Fruit fly (Drosophila melanogaster): ENCODE results near the gene InR.

InR gene

dm6 chr3R:21642301-21642700 lies 23.2 kb upstream of the InR start:
- TF ChIP-seq pan (optimal IDR thresholded peaks at IDR 0.05): no peak
- no peak for TF ChIP-seq CG8478 (optimal IDR thresholded peaks at IDR 0.05)
- no peak for TF ChIP-seq usp (GFP tag; optimal IDR thresholded peaks at IDR 0.05)
- no peak for TF ChIP-seq EcR (GFP tag; optimal IDR thresholded peaks at IDR 0.05)
- no peak for TF ChIP-seq psq (optimal IDR thresholded peaks at IDR 0.05)
- TF ChIP-seq Dll (optimal IDR thresholded peaks at IDR 0.05): no peak

dm6 chr3R:21641517-21642137 lies 22.5 kb upstream of the InR start:
- TF ChIP-seq CG8478 (optimal IDR thresholded peaks at IDR 0.05) (no peak), pan (optimal IDR thresholded peaks at IDR 0.05) (no peak), Dll (optimal IDR thresholded peaks at IDR 0.05) (no peak), usp (GFP tag; optimal IDR thresholded peaks at IDR 0.05) (no peak), EcR (GFP tag; optimal IDR thresholded peaks at IDR 0.05) (no peak), psq (optimal IDR thresholded peaks at IDR 0.05) (no peak)

dm6 chr3R:21640337-21640994 lies 21.3 kb upstream of the InR start:
- TF ChIP-seq CG8478 (optimal IDR thresholded peaks at IDR 0.05) (no peak), EcR (GFP tag; optimal IDR thresholded peaks at IDR 0.05) (no peak), Dll (optimal IDR thresholded peaks at IDR 0.05) (no peak), usp (GFP tag; optimal IDR thresholded peaks at IDR 0.05) (no peak), psq (optimal IDR thresholded peaks at IDR 0.05) (no peak), pan (optimal IDR thresholded peaks at IDR 0.05) (no peak)

- TF ChIP-seq usp (GFP tag; optimal IDR thresholded peaks at IDR 0.05): no peak
- TF ChIP-seq EcR (GFP tag; optimal IDR thresholded peaks at IDR 0.05): no peak
- no peak for TF ChIP-seq CG8478 (optimal IDR thresholded peaks at IDR 0.05)
- no peak for TF ChIP-seq pan (optimal IDR thresholded peaks at IDR 0.05)
- TF ChIP-seq psq (optimal IDR thresholded peaks at IDR 0.05): no peak
- no peak for TF ChIP-seq Dll (optimal IDR thresholded peaks at IDR 0.05)
These were observed 19.3 kb upstream of the InR start for dm6 chr3R:21638437-21638836.

- TF ChIP-seq EcR (GFP tag; optimal IDR thresholded peaks at IDR 0.05): peak in 1 of 2 experiments; percentile 47
- TF ChIP-seq psq (optimal IDR thresholded peaks at IDR 0.05): no peak
These were observed 17.9 kb upstream of the InR start for dm6 chr3R:21636867-21637481.

- TF ChIP-seq usp (GFP tag; optimal IDR thresholded peaks at IDR 0.05) (no peak), psq (optimal IDR thresholded peaks at IDR 0.05) (no peak), CG8478 (optimal IDR thresholded peaks at IDR 0.05) (no peak)
These were observed 17.0 kb upstream of the InR start for dm6 chr3R:21635975-21636678.

DNA sequence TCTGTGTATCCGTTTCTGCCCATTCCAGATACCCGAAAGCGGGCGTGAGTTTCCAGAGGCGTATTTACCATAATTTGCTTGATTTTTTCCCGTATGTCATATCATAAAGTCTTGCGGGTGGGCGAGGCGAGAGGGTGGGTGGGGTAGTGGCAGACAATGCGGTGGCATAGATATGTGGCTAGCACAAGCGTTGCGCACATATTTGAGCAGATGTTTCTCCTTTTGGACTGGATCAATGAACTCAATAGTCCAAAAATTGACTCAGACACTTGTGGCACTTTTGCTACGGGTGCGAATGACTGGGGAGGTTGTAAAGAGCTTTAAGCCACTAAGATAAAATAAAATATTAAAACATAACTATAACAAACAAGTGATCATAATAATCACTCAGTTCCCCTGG lies 16.1 kb upstream of the InR start:
- TF ChIP-seq pan (optimal IDR thresholded peaks at IDR 0.05) (no peak), Dll (optimal IDR thresholded peaks at IDR 0.05) (no peak), CG8478 (optimal IDR thresholded peaks at IDR 0.05) (no peak)

dm6 chr3R:21634644-21635043 lies 15.5 kb upstream of the InR start:
- no peak for TF ChIP-seq pan (optimal IDR thresholded peaks at IDR 0.05)
- TF ChIP-seq EcR (GFP tag; optimal IDR thresholded peaks at IDR 0.05): no peak
- TF ChIP-seq CG8478 (optimal IDR thresholded peaks at IDR 0.05): no peak
- no peak for TF ChIP-seq Dll (optimal IDR thresholded peaks at IDR 0.05)
- TF ChIP-seq psq (optimal IDR thresholded peaks at IDR 0.05): no peak
- TF ChIP-seq usp (GFP tag; optimal IDR thresholded peaks at IDR 0.05): no peak

DNA sequence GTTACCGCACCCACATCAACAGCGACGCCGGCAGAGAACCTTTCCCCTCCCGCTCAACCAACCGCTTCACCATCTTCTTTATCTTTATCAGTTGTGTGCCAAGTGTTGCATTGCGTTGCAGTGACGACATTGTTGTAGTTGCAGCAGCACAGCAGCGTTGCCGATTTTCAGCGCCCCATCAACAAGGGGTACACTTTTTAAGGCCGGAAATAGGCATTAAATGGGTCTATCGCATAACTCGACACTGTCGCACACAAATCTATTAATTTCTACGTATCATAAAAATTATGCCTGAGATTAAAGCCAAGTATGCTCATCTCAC lies 14.6 kb upstream of the InR start:
- TF ChIP-seq usp (GFP tag; optimal IDR thresholded peaks at IDR 0.05) (no peak), EcR (GFP tag; optimal IDR thresholded peaks at IDR 0.05) (no peak), Dll (optimal IDR thresholded peaks at IDR 0.05) (no peak), CG8478 (optimal IDR thresholded peaks at IDR 0.05) (no peak), psq (optimal IDR thresholded peaks at IDR 0.05) (no peak), pan (optimal IDR thresholded peaks at IDR 0.05) (no peak)

DNA sequence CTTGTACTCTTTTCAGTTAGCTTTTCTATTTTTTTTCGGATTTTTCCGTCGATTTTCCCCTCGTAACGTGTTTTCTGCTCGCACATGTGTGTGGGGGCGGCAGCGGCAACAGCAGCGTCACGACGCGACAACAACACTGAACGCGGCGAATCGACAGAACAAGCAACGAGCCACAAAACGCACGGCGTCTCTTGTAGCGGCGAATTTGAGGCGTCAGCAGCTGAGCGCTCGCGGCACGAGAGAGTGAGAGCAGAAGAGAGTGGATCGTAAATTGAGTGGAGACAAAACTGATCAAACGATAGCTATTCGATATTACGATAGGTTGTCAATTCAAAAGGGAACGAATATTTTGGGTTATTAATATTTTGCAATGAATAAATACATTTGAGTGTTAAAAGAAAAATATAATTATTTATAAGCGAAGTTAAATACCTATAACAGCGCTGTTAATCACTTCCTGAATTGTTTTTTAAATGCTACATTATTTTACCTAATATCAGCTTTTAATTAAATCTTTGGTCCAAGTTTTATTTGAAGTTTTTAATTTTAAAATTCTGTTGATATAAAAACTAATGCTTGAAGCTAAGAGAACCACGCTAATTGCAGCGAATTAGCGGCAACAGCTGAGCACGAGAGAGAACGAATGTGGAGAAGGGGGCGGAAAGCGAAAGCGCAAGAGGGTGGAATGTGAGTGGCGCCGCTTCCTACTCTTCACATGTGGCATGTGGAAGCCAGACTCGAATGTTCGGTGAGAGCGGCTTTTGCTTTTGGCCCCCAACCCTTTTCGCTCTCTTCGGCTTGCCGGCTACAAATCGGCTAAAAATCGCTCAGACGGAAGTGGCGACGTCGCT lies 14.0 kb upstream of the InR start:
- no peak for TF ChIP-seq usp (GFP tag; optimal IDR thresholded peaks at IDR 0.05)
- no peak for TF ChIP-seq pan (optimal IDR thresholded peaks at IDR 0.05)
- TF ChIP-seq CG8478 (optimal IDR thresholded peaks at IDR 0.05): no peak
- peak; percentile 59 for TF ChIP-seq Dll (optimal IDR thresholded peaks at IDR 0.05)
- no peak for TF ChIP-seq psq (optimal IDR thresholded peaks at IDR 0.05)
- no peak for TF ChIP-seq EcR (GFP tag; optimal IDR thresholded peaks at IDR 0.05)

DNA sequence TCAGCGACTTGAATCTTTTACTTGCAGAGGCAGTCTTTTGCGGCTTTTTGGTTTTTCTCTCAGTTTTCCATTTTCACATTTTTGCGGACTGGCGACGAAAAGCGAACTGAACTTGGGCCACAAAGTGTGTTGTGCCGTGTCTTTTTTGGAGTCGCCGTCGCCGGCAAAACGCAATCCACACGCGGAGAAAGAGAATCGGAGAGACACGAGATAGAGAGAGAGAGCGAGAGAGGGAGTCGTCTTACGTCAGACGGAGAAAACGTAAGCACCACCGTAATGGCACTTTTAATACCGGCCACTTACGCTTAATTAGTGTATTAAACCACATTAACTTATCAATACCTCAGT lies 13.4 kb upstream of the InR start:
- no peak for TF ChIP-seq pan (optimal IDR thresholded peaks at IDR 0.05)
- TF ChIP-seq Dll (optimal IDR thresholded peaks at IDR 0.05): no peak
- TF ChIP-seq EcR (GFP tag; optimal IDR thresholded peaks at IDR 0.05): no peak
- TF ChIP-seq CG8478 (optimal IDR thresholded peaks at IDR 0.05): no peak
- no peak for TF ChIP-seq usp (GFP tag; optimal IDR thresholded peaks at IDR 0.05)
- TF ChIP-seq psq (optimal IDR thresholded peaks at IDR 0.05): no peak

Measured in whole organism.